Fruit fly (Drosophila melanogaster): ENCODE data around the gene CG43373.

CG43373 gene

DNA sequence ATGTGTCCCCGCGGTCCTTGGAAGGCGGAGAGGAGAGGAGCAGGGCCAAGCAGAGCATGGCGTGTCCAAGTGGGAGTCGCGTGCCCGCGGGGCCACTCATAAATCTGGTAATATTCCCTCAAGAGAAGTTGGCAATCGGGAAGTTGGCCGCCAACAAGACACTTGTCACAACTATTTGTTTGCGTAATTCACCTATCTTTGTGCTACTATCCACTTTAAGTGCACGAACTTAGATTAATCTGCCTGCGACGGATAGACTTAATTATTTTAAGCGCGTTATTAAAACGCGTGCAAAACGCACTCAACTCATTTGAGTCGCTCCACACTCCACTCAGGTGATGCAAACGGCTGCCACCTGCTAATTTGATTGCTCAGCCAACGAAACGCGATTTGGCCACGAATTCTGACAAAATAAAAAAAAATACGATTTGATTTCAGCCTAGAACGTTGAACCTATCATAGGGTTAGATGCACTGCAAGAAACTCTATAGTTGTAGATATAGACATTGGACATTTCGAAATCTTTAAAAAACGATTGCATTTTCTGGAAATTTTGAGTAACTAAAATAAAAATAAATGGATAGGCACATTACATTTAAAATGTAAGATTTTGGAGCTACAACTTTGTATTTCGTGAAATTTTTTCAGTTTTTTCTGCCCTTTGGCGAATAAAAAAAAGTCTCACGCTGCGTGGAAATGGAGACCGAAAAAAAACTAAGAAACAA, 28.0 kb upstream of the CG43373 start (continued):
- TF ChIP-seq Lim3 (GFP tag; IDR thresholded peaks at IDR 0.05) (no peak), mld (GFP tag; IDR thresholded peaks at IDR 0.05; ENCODE audit: partially characterized antibody) (no peak), vfl (GFP tag; optimal IDR thresholded peaks at IDR 0.05) (peak; percentile 25), CG17328 (GFP tag; IDR thresholded peaks at IDR 0.05) (0 out of 2 replicates have a peak, but pooled peaks have one; percentile 25), sd (tag; optimal IDR thresholded peaks at IDR 0.05) (peak; percentile 20), dm (GFP tag; optimal IDR thresholded peaks at IDR 0.05) (no peak), Atf6 (GFP tag; IDR thresholded peaks at IDR 0.05) (peak; percentile 71), az2 (GFP tag; optimal IDR thresholded peaks at IDR 0.05) (peak; percentile 33), Awh (GFP tag; IDR thresholded peaks at IDR 0.05) (no peak), Ravus (GFP tag; IDR thresholded peaks at IDR 0.05) (no peak; the same call in 1 of the 2 replicates), Ptx1 (GFP tag; IDR thresholded peaks at IDR 0.05) (no peak; the same call in 1 of the 2 replicates), B-H2 (GFP tag; optimal IDR thresholded peaks at IDR 0.05) (no peak), Chrac-16 (GFP tag; optimal IDR thresholded peaks at IDR 0.05) (peak; percentile 21), YL-1 (GFP tag; optimal IDR thresholded peaks at IDR 0.05) (no peak), Deaf1 (tag; optimal IDR thresholded peaks at IDR 0.05) (peak; percentile 34), onecut (GFP tag; IDR thresholded peaks at IDR 0.05) (no peak), CG6689 (GFP tag; IDR thresholded peaks at IDR 0.05) (peak; percentile 64; the same call in 1 of the 2 replicates), pho (GFP tag; optimal IDR thresholded peaks at IDR 0.05) (peak; percentile 44), CG13775 (GFP tag; optimal IDR thresholded peaks at IDR 0.05) (peak; percentile 42), CG10462 (GFP tag; optimal IDR thresholded peaks at IDR 0.05) (no peak), Hsf (GFP tag; optimal IDR thresholded peaks at IDR 0.05) (peak; percentile 68), CG8359 (GFP tag; optimal IDR thresholded peaks at IDR 0.05; ENCODE audit: borderline replicate concordance) (peak; percentile 93), Blimp-1 (GFP tag; optimal IDR thresholded peaks at IDR 0.05) (peak; percentile 51), CG8944 (GFP tag; optimal IDR thresholded peaks at IDR 0.05) (no peak), h (optimal IDR thresholded peaks at IDR 0.05) (no peak), Mes4 (GFP tag; optimal IDR thresholded peaks at IDR 0.05) (no peak), gro (GFP tag; optimal IDR thresholded peaks at IDR 0.05) (peak; percentile 55), HmgZ (tag; optimal IDR thresholded peaks at IDR 0.05) (no peak), CG10654 (GFP tag; optimal IDR thresholded peaks at IDR 0.05) (peak; percentile 42), Jarid2 (GFP tag; optimal IDR thresholded peaks at IDR 0.05) (no peak), hkb (optimal IDR thresholded peaks at IDR 0.05) (no peak), hkb (GFP tag; IDR thresholded peaks at IDR 0.05) (peak; percentile 53), Elba2 (GFP tag; optimal IDR thresholded peaks at IDR 0.05) (no peak), CG10274 (GFP tag; optimal IDR thresholded peaks at IDR 0.05) (no peak), scrt (GFP tag; optimal IDR thresholded peaks at IDR 0.05) (peak; percentile 36), ken (GFP tag; IDR thresholded peaks at IDR 0.05) (no peak), eve (GFP tag; optimal IDR thresholded peaks at IDR 0.05) (peak in 1 of 2 experiments; percentile 45), CG4820 (GFP tag; optimal IDR thresholded peaks at IDR 0.05) (peak; percentile 11), CG1602 (GFP tag; optimal IDR thresholded peaks at IDR 0.05) (peak; percentile 36), Side (GFP tag; optimal IDR thresholded peaks at IDR 0.05) (peak; percentile 22), Xbp1 (GFP tag; optimal IDR thresholded peaks at IDR 0.05) (peak; percentile 56), CTCF (GFP tag; optimal IDR thresholded peaks at IDR 0.05) (no peak), CG6854 (GFP tag; optimal IDR thresholded peaks at IDR 0.05) (peak; percentile 2), chm (GFP tag; IDR thresholded peaks at IDR 0.05) (no peak), CG17802 (tag; optimal IDR thresholded peaks at IDR 0.05) (no peak), CG11504 (tag; optimal IDR thresholded peaks at IDR 0.05) (peak; percentile 64), Taf1 (GFP tag; IDR thresholded peaks at IDR 0.05) (no peak), CG8290 (GFP tag; optimal IDR thresholded peaks at IDR 0.05) (no peak), CG8290 (tag; optimal IDR thresholded peaks at IDR 0.05) (no peak), Hr78 (GFP tag; optimal IDR thresholded peaks at IDR 0.05) (no peak), Dfd (GFP tag; optimal IDR thresholded peaks at IDR 0.05) (no peak), CG17612 (GFP tag; IDR thresholded peaks at IDR 0.05) (no peak)
